Worm (Caenorhabditis elegans): ENCODE measurements around the gene atgl-1.

- TF ChIP-seq him-1 (tag; optimal IDR thresholded peaks at IDR 0.05): no peak
- TF ChIP-seq W03F9.2 (tag; optimal IDR thresholded peaks at IDR 0.05): no peak
Observed at ce11 chrIII:6422721-6423120, 3.5 kb upstream of the atgl-1 start.
